Fruit fly (Drosophila melanogaster): ENCODE measurements around the gene CG15822.

DNA sequence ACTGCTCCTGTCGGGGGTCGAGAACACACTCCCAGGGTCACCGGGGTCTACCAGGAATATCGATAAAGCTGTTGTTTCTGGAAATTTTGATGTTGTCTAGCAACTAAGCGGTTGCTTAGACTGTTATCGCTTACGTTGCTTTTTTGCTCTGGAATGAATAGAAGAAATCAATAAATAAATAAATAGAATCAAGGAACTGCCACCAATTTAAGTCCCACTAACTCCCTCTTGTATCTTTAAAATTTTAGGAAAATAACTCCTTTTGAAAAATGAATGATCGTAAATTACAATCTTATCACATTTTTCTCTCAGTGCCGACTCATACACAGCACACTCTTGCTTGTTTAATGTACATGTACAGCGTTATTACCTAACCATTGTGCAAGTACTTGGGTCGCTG, 48.7 kb upstream of the CG15822 start, which contains the start of gene CG15878:
- TF ChIP-seq CG11504 (tag; optimal IDR thresholded peaks at IDR 0.05) (no peak), psq (GFP tag; optimal IDR thresholded peaks at IDR 0.05) (no peak), Hey (tag; optimal IDR thresholded peaks at IDR 0.05) (no peak), PHDP (tag; optimal IDR thresholded peaks at IDR 0.05) (no peak), amos (GFP tag; IDR thresholded peaks at IDR 0.05; ENCODE audit: partially characterized antibody) (no peak), Jarid2 (GFP tag; optimal IDR thresholded peaks at IDR 0.05) (no peak), nerfin-2 (GFP tag; IDR thresholded peaks at IDR 0.05; ENCODE audit: partially characterized antibody) (no peak), CG15514 (GFP tag; optimal IDR thresholded peaks at IDR 0.05) (no peak), br (optimal IDR thresholded peaks at IDR 0.05) (no peak), dimm (GFP tag; IDR thresholded peaks at IDR 0.05) (no peak)

Data from whole organism, embryonic.